Worm (Caenorhabditis elegans): ENCODE results near the gene lea-1.

ce11 chrV:10064221-10064620 lies 52.5 kb downstream of the lea-1 start, which contains the start of gene fipr-13:
- TF ChIP-seq nhr-12 (tag; optimal IDR thresholded peaks at IDR 0.05), result no peak
- TF ChIP-seq nhr-76 (tag; optimal IDR thresholded peaks at IDR 0.05), result no peak
- no peak for TF ChIP-seq snpc-4 (tag; optimal IDR thresholded peaks at IDR 0.05)
- no peak for TF ChIP-seq elt-3 (tag; optimal IDR thresholded peaks at IDR 0.05)
- no peak for TF ChIP-seq nhr-237 (tag; optimal IDR thresholded peaks at IDR 0.05)
- TF ChIP-seq ces-1 (GFP tag; optimal IDR thresholded peaks at IDR 0.05), result no peak
- no peak for TF ChIP-seq ham-2 (GFP tag; optimal IDR thresholded peaks at IDR 0.05)
- no peak for TF ChIP-seq blmp-1 (tag; optimal IDR thresholded peaks at IDR 0.05)
